Worm (Caenorhabditis elegans) whole organism, L4 larva: ENCODE measurements around the gene dpy-28.

ENCODE experiments used
- F10B5.3 ChIP-seq: sonication (generic microtip); optimal IDR thresholded peaks from 2 replicates; lab custom pipeline; 2016; ENCODE audit warnings: mild to moderate bottlenecking, missing genetic modification characterization, missing compliant biosample characterization
- F37D6.2 ChIP-seq: sonication (generic microtip); optimal IDR thresholded peaks from 2 replicates; lab custom pipeline; 2016; ENCODE audit warnings: mild to moderate bottlenecking, missing genetic modification characterization, missing compliant biosample characterization
- F44E2.7 ChIP-seq: fragments of 200-800 bp; sonication (Bioruptor generic); IDR thresholded peaks from 2 replicates; pipeline ENCODE4 v2.1.2; 2022; ENCODE audit warnings: missing genetic modification characterization, missing compliant biosample characterization
- F49E8.2 ChIP-seq: sonication (generic microtip); optimal IDR thresholded peaks from 2 replicates; lab custom pipeline; 2016; ENCODE audit warnings: missing compliant biosample characterization, mild to moderate bottlenecking, missing genetic modification characterization, borderline replicate concordance
- R02D3.7 ChIP-seq: fragments of 150-350 bp; sonication (generic microtip); optimal IDR thresholded peaks from 3 replicates; lab custom pipeline; 2014; ENCODE audit warnings: missing biosample characterization, missing genetic modification characterization
- T26A8.4 ChIP-seq: fragments of 200-800 bp; sonication (Bioruptor generic); IDR thresholded peaks from 2 replicates; pipeline ENCODE4 v1.3.6; 2022; ENCODE audit warnings: missing genetic modification characterization, missing compliant biosample characterization
- Y48G9A.11 ChIP-seq: fragments of 200-800 bp; sonication (Bioruptor generic); IDR thresholded peaks from 2 replicates; pipeline ENCODE4 v1.3.6; 2022; ENCODE audit warnings: missing genetic modification reagents, missing genetic modification characterization, missing compliant biosample characterization
- Y5F2A.4 ChIP-seq: fragments of 200-800 bp; sonication (Bioruptor generic); optimal IDR thresholded peaks from 2 replicates; lab custom pipeline; 2018; ENCODE audit warnings: mild to moderate bottlenecking, missing genetic modification characterization, missing compliant biosample characterization
- aha-1 ChIP-seq: fragments of 150-350 bp; peaks from one replicate; lab custom pipeline; 2014; ENCODE audit warnings: missing biosample characterization, missing genetic modification characterization
- ceh-62 ChIP-seq: sonication (generic microtip); optimal IDR thresholded peaks from 2 replicates; lab custom pipeline; 2017; ENCODE audit warnings: missing biosample characterization, missing genetic modification characterization
- ctbp-1 ChIP-seq: fragments of 200-800 bp; sonication (Bioruptor generic); IDR thresholded peaks from 2 replicates; pipeline ENCODE4 v1.3.6; 2022; ENCODE audit warnings: missing genetic modification reagents, missing genetic modification characterization, missing compliant biosample characterization
- daf-16 ChIP-seq, 3 experiments: sonication (generic microtip); optimal IDR thresholded peaks; 2 replicates each; lab custom pipeline; 2016 to 2017; ENCODE audit warnings: missing genetic modification characterization in 3 of 3, missing genetic modification reagents in 3 of 3, mild to moderate bottlenecking in 2 of 3, missing compliant biosample characterization in 2 of 3, missing biosample characterization in 1 of 3, moderate library complexity in 1 of 3
- daf-8 ChIP-seq: fragments of 200-800 bp; sonication (Bioruptor generic); IDR thresholded peaks from 2 replicates; pipeline ENCODE4 v1.3.6; 2022; ENCODE audit warnings: missing genetic modification characterization, missing compliant biosample characterization
- dmd-9 ChIP-seq: fragments of 200-800 bp; sonication (Bioruptor generic); IDR thresholded peaks from 2 replicates; pipeline ENCODE4 v1.3.6; 2022; ENCODE audit warnings: missing genetic modification reagents, missing genetic modification characterization, missing compliant biosample characterization
- duxl-1 ChIP-seq: sonication (generic microtip); optimal IDR thresholded peaks from 2 replicates; lab custom pipeline; 2016; ENCODE audit warnings: mild to moderate bottlenecking, missing genetic modification characterization, moderate library complexity, missing compliant biosample characterization; ENCODE audit not compliant: poor library complexity
- fos-1 ChIP-seq: fragments of 150-350 bp; optimal IDR thresholded peaks from 2 replicates; lab custom pipeline; 2014; ENCODE audit warnings: missing biosample characterization, missing genetic modification characterization
- hif-1 ChIP-seq, 2 experiments: sonication (generic microtip); optimal IDR thresholded peaks; 2 replicates each; lab custom pipeline; 2016 to 2017; ENCODE audit warnings: missing compliant biosample characterization in 2 of 2, missing genetic modification characterization in 2 of 2, missing genetic modification reagents in 2 of 2, missing genotype in 2 of 2, mild to moderate bottlenecking in 1 of 2
- lim-7 ChIP-seq: fragments of 200-800 bp; sonication (Bioruptor generic); IDR thresholded peaks from 2 replicates; pipeline ENCODE4 v1.3.6; 2022; ENCODE audit warnings: missing genetic modification characterization, missing compliant biosample characterization
- lin-38 ChIP-seq: fragments of 200-800 bp; sonication (Bioruptor generic); IDR thresholded peaks from 2 replicates; pipeline ENCODE4 v1.3.6; 2022; ENCODE audit warnings: missing genetic modification reagents, missing genetic modification characterization, missing compliant biosample characterization
- lin-39 ChIP-seq: fragments of 150-350 bp; optimal IDR thresholded peaks from 2 replicates; lab custom pipeline; 2014; ENCODE audit warnings: missing biosample characterization, missing genetic modification reagents, missing genetic modification characterization
- madf-9 ChIP-seq: fragments of 200-800 bp; sonication (Bioruptor generic); conservative IDR thresholded peaks from 2 replicates; pipeline ENCODE4 v1.3.6; 2022; ENCODE audit warnings: missing genetic modification reagents, missing genetic modification characterization, missing compliant biosample characterization
- mdt-29 ChIP-seq: fragments of 200-800 bp; sonication (Bioruptor generic); IDR thresholded peaks from 2 replicates; pipeline ENCODE4 v1.3.6; 2022; ENCODE audit warnings: missing genetic modification reagents, missing genetic modification characterization, missing compliant biosample characterization
- mes-2 ChIP-seq: sonication (generic microtip); optimal IDR thresholded peaks from 2 replicates; lab custom pipeline; 2016; ENCODE audit warnings: missing genotype, mild to moderate bottlenecking, missing genetic modification characterization, missing compliant biosample characterization; ENCODE audit not compliant: poor library complexity, severe bottlenecking
- nhr-111 ChIP-seq: fragments of 200-800 bp; sonication (Bioruptor generic); optimal IDR thresholded peaks from 2 replicates; lab custom pipeline; 2018; ENCODE audit warnings: mild to moderate bottlenecking, missing genetic modification characterization, missing compliant biosample characterization
- nhr-237 ChIP-seq: sonication (generic microtip); optimal IDR thresholded peaks from 2 replicates; lab custom pipeline; 2017; ENCODE audit warnings: missing biosample characterization, missing genetic modification characterization
- nhr-25 ChIP-seq: sonication (generic microtip); optimal IDR thresholded peaks from 2 replicates; lab custom pipeline; 2017; ENCODE audit warnings: missing genetic modification characterization, mild to moderate bottlenecking, missing compliant biosample characterization, antibody characterized with exemption, moderate library complexity, borderline replicate concordance; ENCODE audit not compliant: insufficient read depth
- nhr-42 ChIP-seq: fragments of 200-800 bp; sonication (Bioruptor generic); IDR thresholded peaks from 2 replicates; pipeline ENCODE4 v1.3.6; 2022; ENCODE audit warnings: missing genetic modification characterization, missing compliant biosample characterization
- nhr-6 ChIP-seq: fragments of 150-350 bp; optimal IDR thresholded peaks from 2 replicates; lab custom pipeline; 2014; ENCODE audit warnings: missing biosample characterization, missing genetic modification characterization
- nhr-76 ChIP-seq: fragments of 150-350 bp; optimal IDR thresholded peaks from 2 replicates; lab custom pipeline; 2014; ENCODE audit warnings: missing biosample characterization, missing genetic modification characterization
- nhr-77 ChIP-seq: fragments of 150-350 bp; optimal IDR thresholded peaks from 2 replicates; lab custom pipeline; 2014; ENCODE audit warnings: missing biosample characterization, missing genetic modification characterization
- pha-4 ChIP-seq, 2 experiments: fragments of 150-350 bp in 1 of 2; fragments of 200-800 bp in 1 of 2; sonication (Bioruptor generic) in 1 of 2; IDR thresholded peaks in 1 of 2; optimal IDR thresholded peaks in 1 of 2; 2 replicates each; pipeline versions ENCODE4 v1.3.6 to Lab custom; 2014 to 2022; ENCODE audit warnings: missing genetic modification characterization in 2 of 2, missing genetic modification reagents in 2 of 2, missing biosample characterization in 1 of 2, missing compliant biosample characterization in 1 of 2
- saeg-2 ChIP-seq: fragments of 200-800 bp; sonication (Bioruptor generic); IDR thresholded peaks from 2 replicates; pipeline ENCODE4 v1.3.6; 2022; ENCODE audit warnings: missing genetic modification reagents, missing genetic modification characterization, missing compliant biosample characterization
- set-16 ChIP-seq: fragments of 200-800 bp; sonication (Bioruptor generic); IDR thresholded peaks from 2 replicates; pipeline ENCODE4 v1.3.6; 2022; ENCODE audit warnings: missing genetic modification reagents, missing genetic modification characterization, missing compliant biosample characterization
- snpc-1.2 ChIP-seq: fragments of 200-800 bp; sonication (Bioruptor generic); IDR thresholded peaks from 2 replicates; pipeline ENCODE4 v1.3.6; 2022; ENCODE audit warnings: missing genetic modification reagents, missing genetic modification characterization, missing compliant biosample characterization
- spr-3 ChIP-seq: fragments of 200-800 bp; sonication (Bioruptor generic); optimal IDR thresholded peaks from 2 replicates; lab custom pipeline; 2018; ENCODE audit warnings: mild to moderate bottlenecking, missing genetic modification characterization, missing compliant biosample characterization
- tra-1 ChIP-seq: fragments of 200-800 bp; sonication (Bioruptor generic); IDR thresholded peaks from 2 replicates; pipeline ENCODE4 v1.3.6; 2022; ENCODE audit warnings: missing genetic modification reagents, missing genetic modification characterization, missing compliant biosample characterization
- unc-62 ChIP-seq, 3 experiments: fragments of 150-350 bp in 1 of 3; sonication (generic microtip); optimal IDR thresholded peaks in 2 of 3; peaks in 1 of 3; 1 replicate in 1 of 3; 2 replicates in 2 of 3; lab custom pipeline; 2014 to 2017; ENCODE audit warnings: missing biosample characterization in 3 of 3, missing genetic modification characterization in 3 of 3, missing genetic modification reagents in 3 of 3, missing genotype in 1 of 3
- zfp-3 ChIP-seq: fragments of 200-800 bp; sonication (Bioruptor generic); conservative IDR thresholded peaks from 2 replicates; pipeline ENCODE4 v1.3.6; 2022; ENCODE audit warnings: missing genetic modification reagents, missing genetic modification characterization, missing compliant biosample characterization

Gene dpy-28

DNA sequence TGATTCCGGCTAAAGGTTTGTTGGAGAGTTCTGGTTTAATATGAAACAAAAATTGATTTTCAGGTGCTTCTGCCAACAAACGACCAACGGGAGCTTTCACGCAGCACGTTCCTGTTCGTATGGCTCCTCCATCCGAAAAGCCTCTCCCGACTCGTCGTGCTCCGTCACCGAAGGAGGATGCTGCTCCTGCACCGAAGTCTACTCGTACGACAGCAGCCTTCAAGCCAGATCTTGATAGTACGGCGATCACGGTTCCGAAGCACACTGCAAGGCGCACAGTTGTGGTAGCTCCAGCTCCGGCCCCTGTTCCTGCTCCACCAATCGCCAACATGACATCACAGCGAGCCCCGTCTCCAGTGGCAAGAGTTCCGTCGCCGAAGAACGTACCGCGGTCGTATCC is 45.9 kb downstream of the dpy-28 start:
- TF ChIP-seq madf-9 (GFP tag; lab: Robert Waterston, UW) (no peak), spr-3 (GFP tag; lab: Kevin White, UChicago) (peak; percentile 17), lim-7 (0 out of 2 replicates have a peak, but pooled peaks have one; percentile 4), nhr-76 (tag; lab: Kevin White, UChicago) (no peak), F44E2.7 (GFP tag; lab: Robert Waterston, UW) (no peak), T26A8.4 (GFP tag; lab: Robert Waterston, UW) (no peak), Y48G9A.11 (GFP tag; lab: Robert Waterston, UW) (0 out of 2 replicates have a peak, but pooled peaks have one; percentile 19), set-16 (GFP tag; lab: Robert Waterston, UW) (peak; percentile 80), nhr-111 (GFP tag; lab: Kevin White, UChicago) (no peak), F10B5.3 (no peak), F37D6.2 (tag; lab: Kevin White, UChicago) (no peak), daf-8 (GFP tag; lab: Robert Waterston, UW) (0 out of 2 replicates have a peak, but pooled peaks have one; percentile 56), lin-38 (peak; percentile 9; the same call in 1 of the 2 replicates)

DNA sequence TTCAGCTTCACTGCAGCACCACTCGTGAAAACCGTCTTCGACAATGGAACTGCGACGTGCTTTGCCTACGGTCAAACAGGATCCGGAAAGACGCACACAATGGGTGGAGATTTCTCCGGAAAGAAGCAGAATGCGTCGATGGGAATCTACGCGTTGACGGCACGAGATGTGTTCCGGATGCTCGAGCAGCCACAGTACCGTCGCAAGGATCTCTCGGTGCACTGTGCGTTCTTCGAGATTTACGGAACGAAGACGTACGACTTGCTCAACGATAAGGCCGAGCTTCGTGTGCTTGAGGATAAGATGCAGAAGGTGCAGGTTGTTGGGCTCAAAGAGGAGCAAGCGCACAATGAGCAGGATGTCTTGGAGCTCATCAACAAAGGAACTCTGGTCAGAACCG is 46.6 kb downstream of the dpy-28 start:
- TF ChIP-seq spr-3 (GFP tag; lab: Kevin White, UChicago) (no peak), fos-1 (tag; lab: Kevin White, UChicago) (no peak), aha-1 (peak; percentile 64), unc-62 (GFP tag; optimal IDR thresholded peaks at IDR 0.05 in 1 of 2; lab: Kevin White, UChicago) (peak in 1 of 2 experiments; percentile 65), unc-62 (tag; optimal IDR thresholded peaks at IDR 0.05; lab: Kevin White, UChicago) (no peak), ceh-62 (tag; lab: Kevin White, UChicago) (no peak), nhr-77 (tag; lab: Kevin White, UChicago) (no peak), lim-7 (no peak), nhr-25 (tag; lab: Kevin White, UChicago) (no peak), saeg-2 (GFP tag; lab: Robert Waterston, UW) (0 out of 2 replicates have a peak, but pooled peaks have one; percentile 23), Y5F2A.4 (no peak), pha-4 (GFP tag; IDR thresholded peaks at IDR 0.05; lab: Robert Waterston, UW) (peak; percentile 38; the same call in 1 of the 2 replicates), pha-4 (tag; optimal IDR thresholded peaks at IDR 0.05; lab: Kevin White, UChicago) (no peak), nhr-42 (GFP tag; lab: Robert Waterston, UW) (no peak), duxl-1 (tag; lab: Kevin White, UChicago) (no peak)

DNA sequence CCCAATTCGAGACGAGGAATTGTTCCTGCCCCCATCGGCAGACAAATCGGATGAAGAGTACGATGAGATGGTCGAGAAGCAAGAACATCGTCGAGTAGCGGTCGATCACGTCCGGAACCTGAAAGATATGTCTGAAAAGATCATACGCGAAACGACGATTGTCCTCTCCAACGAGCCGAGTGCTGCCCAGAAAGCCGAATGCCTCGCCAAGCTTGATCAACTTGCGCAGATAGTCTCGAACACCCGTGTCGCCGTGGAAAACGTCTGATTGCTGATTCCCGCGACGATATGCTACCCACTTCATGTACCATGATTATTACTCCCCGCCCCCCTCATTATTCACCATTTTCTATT is 47.5 kb downstream of the dpy-28 start:
- no peak for TF ChIP-seq lin-39 (tag; lab: Kevin White, UChicago)
- TF ChIP-seq aha-1, result peak; percentile 60
- TF ChIP-seq T26A8.4 (GFP tag; lab: Robert Waterston, UW), result peak; percentile 44; the same call in 1 of the 2 replicates
- TF ChIP-seq daf-16 (GFP tag; optimal IDR thresholded peaks at IDR 0.05; lab: Kevin White, UChicago), result peak in 1 of 2 experiments; percentile 60
- TF ChIP-seq daf-16 (tag; optimal IDR thresholded peaks at IDR 0.05; lab: Kevin White, UChicago), result no peak
- no peak for TF ChIP-seq nhr-25 (tag; lab: Kevin White, UChicago)

DNA sequence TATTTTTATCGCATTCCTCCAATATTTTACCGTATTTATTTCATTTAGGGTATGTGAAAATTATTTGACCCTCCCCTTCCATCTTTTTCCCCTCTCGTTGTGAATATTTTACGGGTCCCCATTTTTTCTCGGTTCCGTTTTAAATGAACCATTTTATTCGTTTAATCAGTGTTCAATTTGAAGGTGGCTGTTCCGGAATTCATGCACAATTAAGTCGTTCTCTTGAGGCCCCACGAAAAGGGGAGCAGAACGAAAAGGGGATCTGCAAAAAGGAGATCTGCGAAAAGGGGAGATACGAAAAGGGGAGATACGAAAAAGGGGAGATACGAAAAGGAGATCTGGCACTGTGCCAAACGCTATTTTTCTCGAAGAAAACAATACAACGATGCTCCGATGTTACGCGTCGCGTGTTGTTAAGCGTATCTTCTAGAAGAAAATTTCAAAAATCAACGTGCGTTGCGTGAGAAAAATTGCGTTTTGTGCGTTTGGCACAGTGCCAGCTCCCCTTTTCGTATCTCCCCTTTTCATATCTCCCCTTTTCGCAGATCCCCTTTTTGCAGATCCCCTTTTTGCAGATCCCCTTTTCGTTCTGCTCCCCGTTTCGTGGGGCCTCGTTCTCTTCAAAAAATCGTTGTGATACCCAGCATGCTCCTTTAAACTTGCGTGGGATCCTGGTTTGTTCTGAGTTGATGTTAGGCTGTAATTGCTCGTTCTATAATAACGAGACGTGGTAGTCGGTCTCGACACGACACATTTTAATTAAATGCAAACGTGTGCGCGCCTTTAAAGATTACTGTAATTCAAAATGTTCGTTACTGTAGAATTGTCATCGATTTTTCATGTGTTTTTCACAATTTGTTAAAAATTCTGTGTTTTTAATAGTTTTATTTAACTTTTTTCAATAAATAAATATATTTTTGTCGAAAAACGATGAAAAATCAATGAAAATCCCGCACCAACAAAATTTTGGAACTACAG is 48.2 kb downstream of the dpy-28 start:
- TF ChIP-seq aha-1 (peak; percentile 84), F49E8.2 (peak; percentile 28), tra-1 (GFP tag; lab: Robert Waterston, UW) (no peak; the same call in 1 of the 2 replicates), nhr-237 (no peak), unc-62 (GFP tag; optimal IDR thresholded peaks at IDR 0.05 in 1 of 2; lab: Kevin White, UChicago) (no peak), unc-62 (tag; optimal IDR thresholded peaks at IDR 0.05; lab: Kevin White, UChicago) (no peak), R02D3.7 (tag; lab: Kevin White, UChicago) (no peak), hif-1 (tag; optimal IDR thresholded peaks at IDR 0.05; lab: Kevin White, UChicago) (peak in 1 of 2 experiments; percentile 15), dmd-9 (0 out of 2 replicates have a peak, but pooled peaks have one; percentile 16), madf-9 (GFP tag; lab: Robert Waterston, UW) (0 out of 2 replicates have a peak, but pooled peaks have one; percentile 4), mdt-29 (peak; percentile 5; the same call in 1 of the 2 replicates), lin-38 (peak; percentile 69), fos-1 (tag; lab: Kevin White, UChicago) (no peak), zfp-3 (GFP tag; lab: Robert Waterston, UW) (0 out of 2 replicates have a peak, but pooled peaks have one; percentile 38), ctbp-1 (GFP tag; lab: Robert Waterston, UW) (peak; percentile 30; the same call in 1 of the 2 replicates), mes-2 (peak; percentile 68), snpc-1.2 (GFP tag; lab: Robert Waterston, UW) (0 out of 2 replicates have a peak, but pooled peaks have one; percentile 37), nhr-6 (tag; lab: Kevin White, UChicago) (no peak), T26A8.4 (GFP tag; lab: Robert Waterston, UW) (peak; percentile 42; the same call in 1 of the 2 replicates)
